Worm (Caenorhabditis elegans) whole organism, early embryonic: ENCODE results near the gene F11D5.6.

ENCODE experiments used
- B0310.2 ChIP-seq: sonication (generic microtip); optimal IDR thresholded peaks from 2 replicates; lab custom pipeline; 2016; ENCODE audit warnings: mild to moderate bottlenecking, missing genetic modification characterization, missing compliant biosample characterization
- F13C5.2 ChIP-seq: sonication (generic microtip); optimal IDR thresholded peaks from 2 replicates; lab custom pipeline; 2017; ENCODE audit warnings: mild to moderate bottlenecking, missing genetic modification characterization, inconsistent platforms, missing compliant biosample characterization
- aly-1 ChIP-seq: sonication (generic microtip); optimal IDR thresholded peaks from 2 replicates; lab custom pipeline; 2016; ENCODE audit warnings: missing genetic modification characterization, missing compliant biosample characterization
- ama-1 ChIP-seq: fragments of 150-350 bp; optimal IDR thresholded peaks from 2 replicates; lab custom pipeline; 2014
- ceh-13 ChIP-seq: fragments of 200-800 bp; sonication (Bioruptor generic); optimal IDR thresholded peaks from 2 replicates; lab custom pipeline; 2018; ENCODE audit warnings: mild to moderate bottlenecking, missing genetic modification characterization, missing compliant biosample characterization
- ceh-36 ChIP-seq: sonication (generic microtip); optimal IDR thresholded peaks from 2 replicates; lab custom pipeline; 2016; ENCODE audit warnings: missing genetic modification characterization, inconsistent platforms, missing compliant biosample characterization
- ets-7 ChIP-seq: sonication (generic microtip); optimal IDR thresholded peaks from 2 replicates; lab custom pipeline; 2016; ENCODE audit warnings: missing genotype, missing genetic modification characterization, missing compliant biosample characterization
- flt-1 ChIP-seq: fragments of 200-800 bp; sonication (Bioruptor generic); IDR thresholded peaks from 2 replicates; pipeline ENCODE4 v1.3.6; 2022; ENCODE audit warnings: missing genetic modification characterization, missing compliant biosample characterization
- hmbx-1 ChIP-seq: sonication (generic microtip); optimal IDR thresholded peaks from 2 replicates; lab custom pipeline; 2016; ENCODE audit warnings: mild to moderate bottlenecking, missing genetic modification characterization, missing compliant biosample characterization
- hmg-4 ChIP-seq: fragments of 200-800 bp; sonication (Bioruptor generic); optimal IDR thresholded peaks from 2 replicates; lab custom pipeline; 2018; ENCODE audit warnings: mild to moderate bottlenecking, missing genetic modification characterization, missing compliant biosample characterization
- hnd-1 ChIP-seq: sonication (generic microtip); optimal IDR thresholded peaks from 2 replicates; lab custom pipeline; 2016; ENCODE audit warnings: missing genetic modification characterization, missing compliant biosample characterization
- pes-1 ChIP-seq: fragments of 200-800 bp; sonication (Bioruptor generic); IDR thresholded peaks from 2 replicates; pipeline ENCODE4 v1.3.6; 2022; ENCODE audit warnings: missing genetic modification reagents, missing genetic modification characterization, missing compliant biosample characterization
- scrt-1 ChIP-seq: fragments of 200-800 bp; sonication (Bioruptor generic); IDR thresholded peaks from 2 replicates; pipeline ENCODE4 v1.3.6; 2022; ENCODE audit warnings: missing genetic modification characterization, missing compliant biosample characterization
- sea-1 ChIP-seq: fragments of 200-800 bp; sonication (Bioruptor generic); conservative IDR thresholded peaks from 2 replicates; pipeline ENCODE4 v1.3.6; 2022; ENCODE audit warnings: missing genetic modification characterization, missing compliant biosample characterization
- tbx-11 ChIP-seq: fragments of 200-800 bp; sonication (Bioruptor generic); IDR thresholded peaks from 2 replicates; pipeline ENCODE4 v1.3.6; 2022; ENCODE audit warnings: missing genetic modification characterization, missing compliant biosample characterization
- tbx-37 ChIP-seq: fragments of 200-800 bp; sonication (Bioruptor generic); conservative IDR thresholded peaks from 2 replicates; pipeline ENCODE4 v1.3.6; 2022; ENCODE audit warnings: missing genetic modification reagents, missing genetic modification characterization, missing compliant biosample characterization
- tra-4 ChIP-seq: sonication (generic microtip); optimal IDR thresholded peaks from 2 replicates; lab custom pipeline; 2017; ENCODE audit warnings: missing genetic modification characterization, missing compliant biosample characterization

Gene F11D5.6

ce11 chrX:3306594-3307296 is 19.3 kb downstream of the F11D5.6 start:
- TF ChIP-seq ets-7 (tag; lab: Kevin White, UChicago) (no peak), ceh-13 (GFP tag; lab: Kevin White, UChicago) (no peak), pes-1 (GFP tag; lab: Robert Waterston, UW) (no peak), hmg-4 (GFP tag; lab: Kevin White, UChicago) (no peak), hmbx-1 (no peak), ceh-36 (tag; lab: Kevin White, UChicago) (no peak), tra-4 (no peak), scrt-1 (GFP tag; lab: Robert Waterston, UW) (no peak), sea-1 (GFP tag; lab: Robert Waterston, UW) (no peak), tbx-37 (no peak), hnd-1 (tag; lab: Kevin White, UChicago) (no peak), B0310.2 (tag; lab: Kevin White, UChicago) (no peak), ama-1 (lab: Kevin White, UChicago) (no peak), F13C5.2 (tag; lab: Kevin White, UChicago) (no peak), flt-1 (GFP tag; lab: Robert Waterston, UW) (no peak), aly-1 (tag; lab: Kevin White, UChicago) (no peak)

DNA sequence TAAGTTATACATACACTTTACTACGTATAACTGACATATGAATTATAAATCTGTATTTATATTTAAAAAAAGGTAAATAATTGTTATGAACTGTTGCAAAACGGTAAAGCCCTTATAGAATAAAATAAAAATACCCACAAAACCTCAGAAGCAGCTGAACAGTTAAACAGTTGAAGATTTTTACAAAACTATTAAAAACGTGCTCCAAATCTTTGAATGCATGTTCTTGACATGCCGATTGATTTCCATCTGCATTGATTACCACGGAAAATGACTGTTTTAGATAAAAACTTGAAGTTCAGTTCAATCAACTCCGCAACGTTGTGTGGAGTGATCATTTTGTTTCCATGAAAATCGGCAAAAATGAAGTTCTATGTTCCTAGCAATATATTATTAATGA is 22.0 kb downstream of the F11D5.6 start, which contains the start of gene F11D5.7:
Gene F11D5.7 (plus strand): TSS at position 301 of the 400 bp plus-strand sequence.
- no peak for TF ChIP-seq F13C5.2 (tag; lab: Kevin White, UChicago)
- no peak for TF ChIP-seq tbx-37
- TF ChIP-seq scrt-1 (GFP tag; lab: Robert Waterston, UW) = no peak
- TF ChIP-seq ceh-36 (tag; lab: Kevin White, UChicago) = no peak
- TF ChIP-seq tbx-11 = no peak
- no peak for TF ChIP-seq hmg-4 (GFP tag; lab: Kevin White, UChicago)
- no peak for TF ChIP-seq ceh-13 (GFP tag; lab: Kevin White, UChicago)
- TF ChIP-seq tra-4 = no peak
- no peak for TF ChIP-seq B0310.2 (tag; lab: Kevin White, UChicago)
- no peak for TF ChIP-seq ets-7 (tag; lab: Kevin White, UChicago)
- TF ChIP-seq flt-1 (GFP tag; lab: Robert Waterston, UW) = no peak
- TF ChIP-seq sea-1 (GFP tag; lab: Robert Waterston, UW) = no peak
- no peak for TF ChIP-seq hnd-1 (tag; lab: Kevin White, UChicago)
- TF ChIP-seq aly-1 (tag; lab: Kevin White, UChicago) = no peak
- no peak for TF ChIP-seq ama-1 (lab: Kevin White, UChicago)
- no peak for TF ChIP-seq hmbx-1
- no peak for TF ChIP-seq pes-1 (GFP tag; lab: Robert Waterston, UW)

ce11 chrX:3301770-3302169 is 24.3 kb downstream of the F11D5.6 start, which contains the start of gene F11D5.5:
F11D5.5 (plus strand) TSS chrX:3302070.
- no peak for TF ChIP-seq ceh-13 (GFP tag; lab: Kevin White, UChicago)
- TF ChIP-seq flt-1 (GFP tag; lab: Robert Waterston, UW) = no peak
- TF ChIP-seq ceh-36 (tag; lab: Kevin White, UChicago) = no peak
- no peak for TF ChIP-seq ets-7 (tag; lab: Kevin White, UChicago)
- TF ChIP-seq hmbx-1 = no peak
- no peak for TF ChIP-seq F13C5.2 (tag; lab: Kevin White, UChicago)
- TF ChIP-seq B0310.2 (tag; lab: Kevin White, UChicago) = no peak
- TF ChIP-seq sea-1 (GFP tag; lab: Robert Waterston, UW) = no peak
- no peak for TF ChIP-seq pes-1 (GFP tag; lab: Robert Waterston, UW)
- no peak for TF ChIP-seq scrt-1 (GFP tag; lab: Robert Waterston, UW)
- no peak for TF ChIP-seq ama-1 (lab: Kevin White, UChicago)
- TF ChIP-seq tbx-37 = no peak

ce11 chrX:3300582-3300981 is 25.5 kb downstream of the F11D5.6 start:
- TF ChIP-seq tra-4 (no peak), sea-1 (GFP tag; lab: Robert Waterston, UW) (no peak), ama-1 (lab: Kevin White, UChicago) (no peak), ceh-13 (GFP tag; lab: Kevin White, UChicago) (no peak), F13C5.2 (tag; lab: Kevin White, UChicago) (no peak), scrt-1 (GFP tag; lab: Robert Waterston, UW) (no peak), tbx-37 (no peak), pes-1 (GFP tag; lab: Robert Waterston, UW) (no peak), tbx-11 (no peak), ets-7 (tag; lab: Kevin White, UChicago) (no peak), B0310.2 (tag; lab: Kevin White, UChicago) (no peak), hmbx-1 (no peak), aly-1 (tag; lab: Kevin White, UChicago) (no peak)

ce11 chrX:3298582-3298981 is 27.5 kb downstream of the F11D5.6 start, which contains the start of gene K09C4.1:
K09C4.1 (plus strand) TSS chrX:3298882.
- no peak for TF ChIP-seq tbx-11
- TF ChIP-seq hmg-4 (GFP tag; lab: Kevin White, UChicago) = no peak
- no peak for TF ChIP-seq flt-1 (GFP tag; lab: Robert Waterston, UW)
- no peak for TF ChIP-seq B0310.2 (tag; lab: Kevin White, UChicago)
- TF ChIP-seq ets-7 (tag; lab: Kevin White, UChicago) = no peak
- TF ChIP-seq hnd-1 (tag; lab: Kevin White, UChicago) = no peak
- no peak for TF ChIP-seq aly-1 (tag; lab: Kevin White, UChicago)
- no peak for TF ChIP-seq tbx-37
- TF ChIP-seq pes-1 (GFP tag; lab: Robert Waterston, UW) = no peak
- TF ChIP-seq scrt-1 (GFP tag; lab: Robert Waterston, UW) = no peak
- no peak for TF ChIP-seq tra-4

DNA sequence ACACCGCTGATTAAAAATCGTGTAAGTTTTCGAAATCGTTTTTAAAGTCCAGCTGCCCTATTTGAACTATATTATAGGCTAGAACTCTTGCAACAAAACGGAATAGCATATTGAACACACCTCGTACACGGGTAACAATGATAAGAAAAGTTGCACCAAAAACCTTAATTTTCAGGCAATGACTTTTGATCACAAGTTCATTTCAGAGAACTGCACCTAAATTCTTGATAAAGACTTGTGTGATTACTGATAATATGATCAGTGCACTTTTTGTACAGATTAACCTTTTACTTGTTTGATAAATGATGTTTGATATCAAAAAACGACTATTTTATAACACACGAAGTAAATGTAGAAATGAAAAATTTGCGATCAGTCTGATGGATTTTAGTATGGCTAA is 28.3 kb downstream of the F11D5.6 start:
- TF ChIP-seq flt-1 (GFP tag; lab: Robert Waterston, UW) (no peak), F13C5.2 (tag; lab: Kevin White, UChicago) (no peak), ama-1 (lab: Kevin White, UChicago) (no peak), tbx-37 (no peak)

DNA sequence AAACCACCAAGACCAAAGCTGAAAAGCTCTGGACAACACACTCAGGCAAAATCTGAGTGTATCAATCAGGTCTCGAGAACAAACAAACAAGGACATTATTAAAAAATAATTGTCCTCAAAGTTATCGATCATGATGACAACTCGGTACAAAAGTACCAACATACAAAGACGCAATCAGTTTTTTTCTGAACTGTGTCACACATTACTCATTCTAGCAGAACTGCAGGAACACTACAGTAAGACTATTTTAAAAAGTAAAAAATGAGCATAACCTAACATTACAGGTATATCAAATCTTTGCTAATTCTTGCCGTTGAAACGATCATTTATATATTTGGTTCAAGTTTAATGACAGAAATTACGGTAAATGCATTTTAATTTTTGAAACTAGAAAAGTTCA is 29.9 kb downstream of the F11D5.6 start, which contains the start of gene K09C4.2:
Gene K09C4.2 (plus strand): TSS at position 301 of the 400 bp plus-strand sequence.
- TF ChIP-seq sea-1 (GFP tag; lab: Robert Waterston, UW) (no peak), aly-1 (tag; lab: Kevin White, UChicago) (no peak), hnd-1 (tag; lab: Kevin White, UChicago) (no peak), B0310.2 (tag; lab: Kevin White, UChicago) (no peak), ceh-13 (GFP tag; lab: Kevin White, UChicago) (no peak), F13C5.2 (tag; lab: Kevin White, UChicago) (no peak), hmg-4 (GFP tag; lab: Kevin White, UChicago) (no peak), ceh-36 (tag; lab: Kevin White, UChicago) (no peak), pes-1 (GFP tag; lab: Robert Waterston, UW) (no peak), hmbx-1 (no peak)
